Worm (Caenorhabditis elegans) whole organism, early embryonic: Measurements from ENCODE around the gene clip-1.

Source experiments
- F13C5.2 ChIP-seq: sonication (generic microtip); optimal IDR thresholded peaks from 2 replicates; lab custom pipeline; 2017; ENCODE audit warnings: mild to moderate bottlenecking, missing genetic modification characterization, inconsistent platforms, missing compliant biosample characterization
- aly-1 ChIP-seq: sonication (generic microtip); optimal IDR thresholded peaks from 2 replicates; lab custom pipeline; 2016; ENCODE audit warnings: missing genetic modification characterization, missing compliant biosample characterization
- ama-1 ChIP-seq: fragments of 150-350 bp; optimal IDR thresholded peaks from 2 replicates; lab custom pipeline; 2014
- ceh-36 ChIP-seq: sonication (generic microtip); optimal IDR thresholded peaks from 2 replicates; lab custom pipeline; 2016; ENCODE audit warnings: missing genetic modification characterization, inconsistent platforms, missing compliant biosample characterization
- ets-7 ChIP-seq: sonication (generic microtip); optimal IDR thresholded peaks from 2 replicates; lab custom pipeline; 2016; ENCODE audit warnings: missing genotype, missing genetic modification characterization, missing compliant biosample characterization
- flt-1 ChIP-seq: fragments of 200-800 bp; sonication (Bioruptor generic); IDR thresholded peaks from 2 replicates; pipeline ENCODE4 v1.3.6; 2022; ENCODE audit warnings: missing genetic modification characterization, missing compliant biosample characterization
- hmbx-1 ChIP-seq: sonication (generic microtip); optimal IDR thresholded peaks from 2 replicates; lab custom pipeline; 2016; ENCODE audit warnings: mild to moderate bottlenecking, missing genetic modification characterization, missing compliant biosample characterization
- hmg-4 ChIP-seq: fragments of 200-800 bp; sonication (Bioruptor generic); optimal IDR thresholded peaks from 2 replicates; lab custom pipeline; 2018; ENCODE audit warnings: mild to moderate bottlenecking, missing genetic modification characterization, missing compliant biosample characterization
- hnd-1 ChIP-seq: sonication (generic microtip); optimal IDR thresholded peaks from 2 replicates; lab custom pipeline; 2016; ENCODE audit warnings: missing genetic modification characterization, missing compliant biosample characterization
- pes-1 ChIP-seq: fragments of 200-800 bp; sonication (Bioruptor generic); IDR thresholded peaks from 2 replicates; pipeline ENCODE4 v1.3.6; 2022; ENCODE audit warnings: missing genetic modification reagents, missing genetic modification characterization, missing compliant biosample characterization
- sea-1 ChIP-seq: fragments of 200-800 bp; sonication (Bioruptor generic); conservative IDR thresholded peaks from 2 replicates; pipeline ENCODE4 v1.3.6; 2022; ENCODE audit warnings: missing genetic modification characterization, missing compliant biosample characterization
- tbx-37 ChIP-seq: fragments of 200-800 bp; sonication (Bioruptor generic); conservative IDR thresholded peaks from 2 replicates; pipeline ENCODE4 v1.3.6; 2022; ENCODE audit warnings: missing genetic modification reagents, missing genetic modification characterization, missing compliant biosample characterization

ce11 chrIII:9289815-9290214 lies 21.0 kb upstream of the clip-1 start:
- TF ChIP-seq ets-7 (tag; lab: Kevin White, UChicago) (no peak), ceh-36 (no peak), ama-1 (lab: Kevin White, UChicago) (no peak), pes-1 (GFP tag; lab: Robert Waterston, UW) (no peak), flt-1 (GFP tag; lab: Robert Waterston, UW) (no peak), sea-1 (GFP tag; lab: Robert Waterston, UW) (no peak), hmg-4 (GFP tag; lab: Kevin White, UChicago) (no peak), hmbx-1 (tag; lab: Kevin White, UChicago) (no peak), hnd-1 (tag; lab: Kevin White, UChicago) (no peak), aly-1 (no peak), tbx-37 (GFP tag; lab: Robert Waterston, UW) (no peak), F13C5.2 (tag; lab: Kevin White, UChicago) (no peak)
